Fruit fly (Drosophila melanogaster): ENCODE measurements around the gene AP-1gamma.

DNA sequence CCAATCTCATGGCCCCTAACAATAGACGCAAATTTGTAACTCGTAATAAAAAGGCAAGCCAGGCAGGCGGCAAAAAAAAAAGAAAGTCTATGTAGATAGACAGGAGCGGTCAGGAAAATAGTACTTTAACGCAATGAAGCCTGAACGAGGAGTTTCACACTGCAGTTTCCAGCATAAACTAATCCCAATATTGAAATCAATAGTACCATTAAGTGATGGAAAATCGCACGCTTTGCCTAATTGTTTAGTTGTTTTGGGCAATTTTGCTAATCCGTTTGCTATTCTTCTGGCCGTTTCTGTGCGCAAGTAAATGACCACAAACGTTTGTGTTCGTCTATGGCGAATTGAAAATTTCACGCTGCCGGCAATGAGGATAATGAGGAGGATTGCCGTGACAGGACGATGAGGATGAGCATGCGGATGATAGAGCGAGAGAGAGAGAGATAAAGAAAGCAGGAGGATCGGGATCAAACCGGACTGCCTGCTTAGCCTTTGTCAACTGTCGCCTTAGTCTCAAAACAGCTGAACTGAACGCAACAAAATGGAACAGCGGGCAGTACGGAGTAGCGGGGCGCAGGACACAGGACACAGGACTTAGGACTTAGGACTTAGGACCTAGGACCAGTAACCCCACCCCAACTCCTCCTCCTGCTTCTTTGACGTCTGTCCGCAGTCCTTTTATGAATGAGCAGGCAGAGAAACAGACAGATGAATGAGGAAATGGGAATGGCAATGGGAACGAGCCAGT, 18.9 kb downstream of the AP-1gamma start:
- TF ChIP-seq Myc (optimal IDR thresholded peaks at IDR 0.05) = no peak
- no peak for TF ChIP-seq ttk (optimal IDR thresholded peaks at IDR 0.05)
- TF ChIP-seq psq (optimal IDR thresholded peaks at IDR 0.05) = no peak
- no peak for TF ChIP-seq h (optimal IDR thresholded peaks at IDR 0.05)
- TF ChIP-seq insv (optimal IDR thresholded peaks at IDR 0.05) = no peak
